Worm (Caenorhabditis elegans) whole organism, young adult: ENCODE measurements around the gene R05G9R.1.

ENCODE experiments used
- F49E8.2 ChIP-seq: sonication (generic microtip); optimal IDR thresholded peaks from 3 replicates; lab custom pipeline; 2017; ENCODE audit warnings: missing genetic modification characterization, mild to moderate bottlenecking, missing compliant biosample characterization, antibody characterized with exemption, moderate library complexity; ENCODE audit not compliant: insufficient read depth
- F57C9.4 ChIP-seq: sonication (generic microtip); optimal IDR thresholded peaks from 2 replicates; lab custom pipeline; 2017; ENCODE audit warnings: mild to moderate bottlenecking, missing genetic modification characterization, missing compliant biosample characterization
- ama-1 ChIP-seq, 3 experiments: fragments of 150-350 bp in 1 of 3; sonication (generic microtip) in 2 of 3; optimal IDR thresholded peaks; 2 replicates each; lab custom pipeline; 2014 to 2018; ENCODE audit warnings: missing biosample characterization in 2 of 3, missing genetic modification characterization in 2 of 3, missing genetic modification reagents in 2 of 3
- lin-35 ChIP-seq, 3 experiments: fragments of 150-350 bp in 2 of 3; sonication (generic microtip) in 1 of 3; optimal IDR thresholded peaks; 2 replicates each; lab custom pipeline; 2014 to 2018; ENCODE audit warnings: missing biosample characterization in 3 of 3, missing genetic modification characterization in 3 of 3, missing genetic modification reagents in 3 of 3
- madf-6 ChIP-seq: fragments of 200-800 bp; sonication (Bioruptor generic); IDR thresholded peaks from 2 replicates; pipeline ENCODE4 v1.3.6; 2022; ENCODE audit warnings: missing genetic modification reagents, missing genetic modification characterization, missing compliant biosample characterization
- nfya-2 ChIP-seq: fragments of 200-800 bp; sonication (Bioruptor generic); IDR thresholded peaks from 2 replicates; pipeline ENCODE4 v1.3.6; 2022; ENCODE audit warnings: missing genetic modification reagents, missing genetic modification characterization, missing compliant biosample characterization

- no peak for TF ChIP-seq F49E8.2 (tag; lab: Kevin White, UChicago)
- TF ChIP-seq nfya-2: no peak
- TF ChIP-seq F57C9.4 (tag; lab: Kevin White, UChicago): no peak
- no peak for TF ChIP-seq madf-6 (GFP tag; lab: Robert Waterston, UW)
- no peak for TF ChIP-seq lin-35 (GFP tag; optimal IDR thresholded peaks at IDR 0.05; lab: Kevin White, UChicago)
- TF ChIP-seq ama-1 (optimal IDR thresholded peaks at IDR 0.05; lab: Kevin White, UChicago): no peak
- no peak for TF ChIP-seq ama-1 (GFP tag; optimal IDR thresholded peaks at IDR 0.05; lab: Kevin White, UChicago)
Measured at ce11 chrII:6497137-6497536, 16.7 kb downstream of the R05G9R.1 start.
